Worm (Caenorhabditis elegans) whole organism, young adult: ENCODE data around the gene C27D6.3.

Experiments
- B0035.1 ChIP-seq: sonication (generic microtip); optimal IDR thresholded peaks from 2 replicates; lab custom pipeline; 2016; ENCODE audit warnings: missing genetic modification characterization, mild to moderate bottlenecking, missing compliant biosample characterization, missing genotype, missing genetic modification reagents
- B0261.1 ChIP-seq: sonication (generic microtip); optimal IDR thresholded peaks from 2 replicates; lab custom pipeline; 2016; ENCODE audit warnings: mild to moderate bottlenecking, missing genetic modification characterization, moderate library complexity, missing compliant biosample characterization
- C06A6.2 ChIP-seq: fragments of 200-800 bp; sonication (Bioruptor generic); conservative IDR thresholded peaks from 2 replicates; pipeline ENCODE4 v1.3.6; 2022; ENCODE audit warnings: missing genetic modification characterization, missing compliant biosample characterization
- F37B4.10 ChIP-seq: fragments of 200-800 bp; sonication (Bioruptor generic); IDR thresholded peaks from 2 replicates; pipeline ENCODE4 v1.3.6; 2022; ENCODE audit warnings: missing genetic modification characterization, missing compliant biosample characterization
- F55B11.4 ChIP-seq: sonication (generic microtip); optimal IDR thresholded peaks from 2 replicates; lab custom pipeline; 2016; ENCODE audit warnings: missing compliant biosample characterization, missing genetic modification characterization, borderline replicate concordance; ENCODE audit not compliant: insufficient read depth
- T07F8.4 ChIP-seq: sonication (generic microtip); optimal IDR thresholded peaks from 2 replicates; lab custom pipeline; 2016; ENCODE audit warnings: mild to moderate bottlenecking, missing genetic modification characterization, moderate library complexity, missing compliant biosample characterization
- T26A5.8 ChIP-seq: sonication (generic microtip); optimal IDR thresholded peaks from 2 replicates; lab custom pipeline; 2016; ENCODE audit warnings: missing genetic modification characterization, missing compliant biosample characterization
- Y53G8AR.9 ChIP-seq: fragments of 200-800 bp; sonication (Bioruptor generic); conservative IDR thresholded peaks from 2 replicates; pipeline ENCODE4 v1.3.6; 2022; ENCODE audit warnings: missing genetic modification reagents, missing genetic modification characterization, missing compliant biosample characterization
- Y56A3A.18 ChIP-seq: fragments of 200-800 bp; sonication (Bioruptor generic); IDR thresholded peaks from 2 replicates; pipeline ENCODE4 v1.3.6; 2022; ENCODE audit warnings: missing genetic modification reagents, missing genetic modification characterization, missing compliant biosample characterization
- Y67H2A.10 ChIP-seq: fragments of 200-800 bp; sonication (Bioruptor generic); conservative IDR thresholded peaks from 2 replicates; pipeline ENCODE4 v1.3.6; 2022; ENCODE audit warnings: missing genetic modification reagents, missing genetic modification characterization, missing compliant biosample characterization
- Y95B8A.8 ChIP-seq: fragments of 200-800 bp; sonication (Bioruptor generic); IDR thresholded peaks from 2 replicates; pipeline ENCODE4 v1.3.6; 2022; ENCODE audit warnings: missing genetic modification reagents, missing genetic modification characterization, missing compliant biosample characterization
- athp-1 ChIP-seq: sonication (generic microtip); optimal IDR thresholded peaks from 2 replicates; lab custom pipeline; 2017; ENCODE audit warnings: mild to moderate bottlenecking, missing genetic modification characterization, missing compliant biosample characterization
- attf-5 ChIP-seq: fragments of 200-800 bp; sonication (Bioruptor generic); optimal IDR thresholded peaks from 2 replicates; lab custom pipeline; 2018; ENCODE audit warnings: mild to moderate bottlenecking, missing genetic modification characterization, missing compliant biosample characterization
- attf-6 ChIP-seq: fragments of 200-800 bp; sonication (Bioruptor generic); IDR thresholded peaks from 2 replicates; pipeline ENCODE4 v1.3.6; 2022; ENCODE audit warnings: missing genetic modification reagents, missing genetic modification characterization, missing compliant biosample characterization
- bed-2 ChIP-seq: fragments of 200-800 bp; sonication (Bioruptor generic); IDR thresholded peaks from 2 replicates; pipeline ENCODE4 v1.3.6; 2022; ENCODE audit warnings: missing genetic modification reagents, missing genetic modification characterization, missing compliant biosample characterization
- cebp-1 ChIP-seq, 2 experiments: fragments of 200-800 bp in 1 of 2; sonication (Bioruptor generic) in 1 of 2; sonication (generic microtip) in 1 of 2; IDR thresholded peaks in 1 of 2; optimal IDR thresholded peaks in 1 of 2; 2 replicates each; pipeline versions ENCODE4 v1.3.6 to Lab custom; 2017 to 2022; ENCODE audit warnings: missing compliant biosample characterization in 2 of 2, missing genetic modification characterization in 2 of 2, mild to moderate bottlenecking in 1 of 2, missing genetic modification reagents in 1 of 2, moderate library complexity in 1 of 2
- ceh-27 ChIP-seq: fragments of 200-800 bp; sonication (Bioruptor generic); optimal IDR thresholded peaks from 2 replicates; lab custom pipeline; 2018; ENCODE audit warnings: mild to moderate bottlenecking, missing genetic modification characterization, moderate library complexity, missing compliant biosample characterization
- ceh-40 ChIP-seq: fragments of 200-800 bp; sonication (Bioruptor generic); IDR thresholded peaks from 2 replicates; pipeline ENCODE4 v1.3.6; 2022; ENCODE audit warnings: missing genetic modification characterization, missing compliant biosample characterization
- ceh-91 ChIP-seq: fragments of 200-800 bp; sonication (Bioruptor generic); IDR thresholded peaks from 2 replicates; pipeline ENCODE4 v1.3.6; 2022; ENCODE audit warnings: missing genetic modification reagents, missing genetic modification characterization, missing compliant biosample characterization
- chd-7 ChIP-seq: sonication (generic microtip); optimal IDR thresholded peaks from 2 replicates; lab custom pipeline; 2016; ENCODE audit warnings: mild to moderate bottlenecking, missing genetic modification characterization, moderate library complexity, missing compliant biosample characterization
- dox-1 ChIP-seq: fragments of 200-800 bp; sonication (Bioruptor generic); IDR thresholded peaks from 2 replicates; pipeline ENCODE4 v1.3.6; 2022; ENCODE audit warnings: missing genetic modification reagents, missing genetic modification characterization, missing compliant biosample characterization
- dpff-1 ChIP-seq: sonication (generic microtip); optimal IDR thresholded peaks from 2 replicates; lab custom pipeline; 2017; ENCODE audit warnings: mild to moderate bottlenecking, missing genetic modification characterization, missing compliant biosample characterization
- ets-4 ChIP-seq: fragments of 200-800 bp; sonication (Bioruptor generic); optimal IDR thresholded peaks from 2 replicates; lab custom pipeline; 2018; ENCODE audit warnings: mild to moderate bottlenecking, missing genetic modification characterization, missing compliant biosample characterization
- him-1 ChIP-seq: sonication (generic microtip); optimal IDR thresholded peaks from 2 replicates; lab custom pipeline; 2016; ENCODE audit warnings: missing genotype, missing genetic modification reagents, missing genetic modification characterization, missing compliant biosample characterization
- hlh-12 ChIP-seq: sonication (generic microtip); optimal IDR thresholded peaks from 2 replicates; lab custom pipeline; 2016; ENCODE audit warnings: missing genetic modification characterization, missing compliant biosample characterization
- hlh-26 ChIP-seq: fragments of 200-800 bp; sonication (Bioruptor generic); conservative IDR thresholded peaks from 2 replicates; pipeline ENCODE4 v1.3.6; 2022; ENCODE audit warnings: missing genetic modification reagents, missing genetic modification characterization, missing compliant biosample characterization
- hrde-1 ChIP-seq: sonication (generic microtip); optimal IDR thresholded peaks from 2 replicates; lab custom pipeline; 2016; ENCODE audit warnings: missing genetic modification characterization, mild to moderate bottlenecking, missing compliant biosample characterization, moderate library complexity, missing genotype, missing genetic modification reagents, borderline replicate concordance
- hsf-1 ChIP-seq: fragments of 200-800 bp; sonication (Bioruptor generic); IDR thresholded peaks from 2 replicates; pipeline ENCODE4 v1.3.6; 2022; ENCODE audit warnings: missing genetic modification reagents, missing genetic modification characterization, missing compliant biosample characterization
- let-526 ChIP-seq: fragments of 200-800 bp; sonication (Bioruptor generic); IDR thresholded peaks from 2 replicates; pipeline ENCODE4 v1.3.6; 2022; ENCODE audit warnings: missing genetic modification reagents, missing genetic modification characterization, missing compliant biosample characterization
- lin-54 ChIP-seq: fragments of 200-800 bp; sonication (Bioruptor generic); optimal IDR thresholded peaks from 2 replicates; lab custom pipeline; 2018; ENCODE audit warnings: mild to moderate bottlenecking, missing genetic modification characterization, missing compliant biosample characterization
- lsl-1 ChIP-seq: fragments of 200-800 bp; sonication (Bioruptor generic); optimal IDR thresholded peaks from 2 replicates; lab custom pipeline; 2018; ENCODE audit warnings: mild to moderate bottlenecking, missing genetic modification characterization, moderate library complexity, missing compliant biosample characterization
- madf-3 ChIP-seq: fragments of 200-800 bp; sonication (Bioruptor generic); IDR thresholded peaks from 2 replicates; pipeline ENCODE4 v1.3.6; 2022; ENCODE audit warnings: missing genetic modification reagents, missing genetic modification characterization, missing compliant biosample characterization
- madf-8 ChIP-seq: fragments of 200-800 bp; sonication (Bioruptor generic); conservative IDR thresholded peaks from 2 replicates; pipeline ENCODE4 v1.3.6; 2022; ENCODE audit warnings: missing genetic modification reagents, missing genetic modification characterization, missing compliant biosample characterization
- mcd-1 ChIP-seq: fragments of 200-800 bp; sonication (Bioruptor generic); IDR thresholded peaks from 2 replicates; pipeline ENCODE4 v1.3.6; 2022; ENCODE audit warnings: missing genetic modification reagents, missing genetic modification characterization, missing compliant biosample characterization
- nfya-2 ChIP-seq: fragments of 200-800 bp; sonication (Bioruptor generic); IDR thresholded peaks from 2 replicates; pipeline ENCODE4 v1.3.6; 2022; ENCODE audit warnings: missing genetic modification reagents, missing genetic modification characterization, missing compliant biosample characterization
- nhr-179 ChIP-seq: sonication (generic microtip); optimal IDR thresholded peaks from 2 replicates; lab custom pipeline; 2016; ENCODE audit warnings: mild to moderate bottlenecking, missing genetic modification characterization, missing compliant biosample characterization
- nhr-90 ChIP-seq: sonication (generic microtip); optimal IDR thresholded peaks from 2 replicates; lab custom pipeline; 2016; ENCODE audit warnings: missing genotype, mild to moderate bottlenecking, missing genetic modification characterization, missing compliant biosample characterization
- pbrm-1 ChIP-seq: fragments of 200-800 bp; sonication (Bioruptor generic); IDR thresholded peaks from 2 replicates; pipeline ENCODE4 v1.3.6; 2022; ENCODE audit warnings: missing genetic modification reagents, missing genetic modification characterization, missing compliant biosample characterization
- rcor-1 ChIP-seq: fragments of 200-800 bp; sonication (Bioruptor generic); IDR thresholded peaks from 2 replicates; pipeline ENCODE4 v1.3.6; 2022; ENCODE audit warnings: missing genetic modification reagents, missing genetic modification characterization, missing compliant biosample characterization
- rpc-1 ChIP-seq, 2 experiments: fragments of 150-350 bp in 1 of 2; sonication (generic microtip) in 1 of 2; optimal IDR thresholded peaks; 2 replicates each; lab custom pipeline; 2014 to 2018; ENCODE audit warnings: missing biosample characterization in 1 of 2, missing genetic modification characterization in 1 of 2, missing genetic modification reagents in 1 of 2, missing genotype in 1 of 2
- snpc-1.1 ChIP-seq: sonication (generic microtip); optimal IDR thresholded peaks from 2 replicates; lab custom pipeline; 2017; ENCODE audit warnings: missing genetic modification characterization, mild to moderate bottlenecking, missing compliant biosample characterization, antibody characterized with exemption, moderate library complexity, missing genotype, missing genetic modification reagents; ENCODE audit not compliant: insufficient read depth
- snpc-1.3 ChIP-seq: sonication (generic microtip); optimal IDR thresholded peaks from 2 replicates; lab custom pipeline; 2017; ENCODE audit warnings: missing genetic modification characterization, mild to moderate bottlenecking, missing compliant biosample characterization, antibody characterized with exemption, moderate library complexity, missing genotype, missing genetic modification reagents; ENCODE audit not compliant: insufficient read depth
- tbx-9 ChIP-seq: sonication (generic microtip); optimal IDR thresholded peaks from 2 replicates; lab custom pipeline; 2016; ENCODE audit warnings: borderline replicate concordance, missing genetic modification characterization, inconsistent platforms, missing compliant biosample characterization
- tlf-1 ChIP-seq: fragments of 200-800 bp; sonication (Bioruptor generic); optimal IDR thresholded peaks from 2 replicates; lab custom pipeline; 2018; ENCODE audit warnings: mild to moderate bottlenecking, missing genetic modification characterization, missing compliant biosample characterization
- unc-130 ChIP-seq: sonication (generic microtip); optimal IDR thresholded peaks from 2 replicates; lab custom pipeline; 2016; ENCODE audit warnings: missing genetic modification reagents, missing genetic modification characterization, missing compliant biosample characterization
- ztf-25 ChIP-seq: fragments of 200-800 bp; sonication (Bioruptor generic); IDR thresholded peaks from 2 replicates; pipeline ENCODE4 v1.3.6; 2022; ENCODE audit warnings: missing genetic modification reagents, missing genetic modification characterization, missing compliant biosample characterization
- ztf-26 ChIP-seq: sonication (generic microtip); optimal IDR thresholded peaks from 2 replicates; lab custom pipeline; 2017; ENCODE audit warnings: missing genetic modification characterization, missing compliant biosample characterization
- ztf-28 ChIP-seq: fragments of 200-800 bp; sonication (Bioruptor generic); IDR thresholded peaks from 2 replicates; pipeline ENCODE4 v1.3.6; 2022; ENCODE audit warnings: missing genetic modification reagents, missing genetic modification characterization, missing compliant biosample characterization

C27D6.3 gene

DNA sequence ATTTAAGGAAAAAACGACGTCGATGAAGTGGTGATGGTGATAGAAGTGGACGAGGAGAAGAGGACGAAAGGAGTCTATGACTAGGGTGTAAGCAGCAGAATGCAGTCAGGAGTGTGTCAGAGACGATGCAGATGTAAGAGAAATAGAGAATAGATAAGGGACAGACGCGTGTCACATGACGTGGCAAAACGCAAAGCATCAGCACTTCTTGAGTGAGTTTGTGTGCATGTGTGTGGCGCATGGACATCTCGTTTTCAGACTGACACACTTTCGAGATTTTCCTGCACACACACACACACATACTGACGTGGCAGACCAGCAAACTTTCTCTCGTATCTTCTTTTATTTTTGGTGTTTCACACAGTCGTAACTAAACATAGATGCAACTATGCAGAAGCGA is 8.2 kb upstream of the C27D6.3 start (continued):
- TF ChIP-seq T07F8.4 (tag; lab: Kevin White, UChicago) (no peak), hsf-1 (no peak), B0261.1 (no peak), mcd-1 (GFP tag; lab: Robert Waterston, UW) (peak; percentile 50), rcor-1 (peak; percentile 42; the same call in 1 of the 2 replicates), hlh-26 (GFP tag; lab: Robert Waterston, UW) (no peak), lsl-1 (GFP tag; lab: Kevin White, UChicago) (no peak), ztf-28 (GFP tag; lab: Robert Waterston, UW) (no peak), snpc-1.1 (no peak), nhr-90 (peak; percentile 60), nhr-179 (tag; lab: Kevin White, UChicago) (no peak), lin-54 (GFP tag; lab: Kevin White, UChicago) (peak; percentile 20), chd-7 (peak; percentile 64), tlf-1 (GFP tag; lab: Kevin White, UChicago) (peak; percentile 72), tbx-9 (no peak), dox-1 (GFP tag; lab: Robert Waterston, UW) (peak; percentile 52; the same call in 1 of the 2 replicates), ets-4 (GFP tag; lab: Kevin White, UChicago) (no peak), let-526 (GFP tag; lab: Robert Waterston, UW) (peak; percentile 80), F55B11.4 (tag; lab: Kevin White, UChicago) (no peak), cebp-1 (GFP tag; IDR thresholded peaks at IDR 0.05; lab: Robert Waterston, UW) (no peak), cebp-1 (tag; optimal IDR thresholded peaks at IDR 0.05; lab: Kevin White, UChicago) (peak; percentile 81), madf-3 (GFP tag; lab: Robert Waterston, UW) (no peak), F37B4.10 (GFP tag; lab: Robert Waterston, UW) (no peak), snpc-1.3 (tag; lab: Kevin White, UChicago) (no peak), hrde-1 (tag; lab: Kevin White, UChicago) (no peak), ceh-40 (no peak), ceh-91 (GFP tag; lab: Robert Waterston, UW) (no peak), athp-1 (no peak), bed-2 (no peak), attf-6 (GFP tag; lab: Robert Waterston, UW) (no peak), unc-130 (GFP tag; lab: Kevin White, UChicago) (no peak), C06A6.2 (GFP tag; lab: Robert Waterston, UW) (peak; percentile 59; the same call in 1 of the 2 replicates), madf-8 (GFP tag; lab: Robert Waterston, UW) (no peak), pbrm-1 (GFP tag; lab: Robert Waterston, UW) (peak; percentile 43; the same call in 1 of the 2 replicates), ceh-27 (GFP tag; lab: Kevin White, UChicago) (peak; percentile 63), B0035.1 (tag; lab: Kevin White, UChicago) (no peak), Y56A3A.18 (GFP tag; lab: Robert Waterston, UW) (no peak), hlh-12 (tag; lab: Kevin White, UChicago) (no peak), Y53G8AR.9 (GFP tag; lab: Robert Waterston, UW) (peak; percentile 57; the same call in 1 of the 2 replicates)
- TF ChIP-seq, all 124 proteins: peak for 36

DNA sequence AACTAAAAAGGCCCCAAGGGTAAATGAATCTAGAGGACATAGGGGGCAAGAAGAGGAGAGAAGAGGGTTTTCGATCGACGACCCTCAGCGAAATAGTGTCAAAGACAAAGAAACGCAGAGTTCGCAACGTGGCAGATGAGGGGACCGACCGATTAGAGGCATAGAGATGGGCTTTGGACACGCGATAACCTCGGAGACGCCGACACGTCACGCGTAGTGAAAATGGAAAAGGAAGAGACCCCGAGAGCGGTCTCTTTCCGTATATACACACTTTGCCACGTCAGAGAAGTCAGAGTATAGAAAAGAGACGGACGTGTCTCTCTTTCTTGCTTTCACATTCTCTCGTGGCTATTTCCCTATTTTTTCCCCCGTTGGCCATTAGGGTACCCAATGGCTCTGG is 7.2 kb upstream of the C27D6.3 start:
- TF ChIP-seq ztf-25 (GFP tag; lab: Robert Waterston, UW) (no peak), Y95B8A.8 (GFP tag; lab: Robert Waterston, UW) (no peak), rpc-1 (optimal IDR thresholded peaks at IDR 0.05; lab: Kevin White, UChicago) (no peak), rpc-1 (tag; optimal IDR thresholded peaks at IDR 0.05; lab: Kevin White, UChicago) (no peak), mcd-1 (GFP tag; lab: Robert Waterston, UW) (peak; percentile 25; the same call in 1 of the 2 replicates), dpff-1 (tag; lab: Kevin White, UChicago) (no peak), T26A5.8 (tag; lab: Kevin White, UChicago) (no peak), ceh-27 (GFP tag; lab: Kevin White, UChicago) (peak; percentile 40), ztf-26 (tag; lab: Kevin White, UChicago) (peak; percentile 27), attf-5 (GFP tag; lab: Kevin White, UChicago) (peak; percentile 75), hrde-1 (tag; lab: Kevin White, UChicago) (no peak), him-1 (tag; lab: Kevin White, UChicago) (no peak), nfya-2 (GFP tag; lab: Robert Waterston, UW) (no peak), Y67H2A.10 (no peak), attf-6 (GFP tag; lab: Robert Waterston, UW) (no peak)
